Worm (Caenorhabditis elegans) whole organism, L3 larva: ENCODE data around the gene Y24D9B.1.
"Not testable (repeated sequence)": the region's sequence is repeated elsewhere in the genome, so short reads cannot be mapped to it uniquely, and the experiment has no call there.

Experiments
- ZK546.5 ChIP-seq: sonication (generic microtip); optimal IDR thresholded peaks from 2 replicates; lab custom pipeline; 2017; ENCODE audit warnings: missing biosample characterization, missing genetic modification characterization
- aly-2 ChIP-seq: fragments of 150-350 bp; optimal IDR thresholded peaks from 2 replicates; lab custom pipeline; 2014; ENCODE audit warnings: missing biosample characterization, missing genetic modification characterization
- ama-1 ChIP-seq: fragments of 150-350 bp; optimal IDR thresholded peaks from 2 replicates; lab custom pipeline; 2018
- ceh-16 ChIP-seq: sonication (generic microtip); optimal IDR thresholded peaks from 2 replicates; lab custom pipeline; 2017; ENCODE audit warnings: missing biosample characterization, missing genetic modification characterization
- ceh-28 ChIP-seq: fragments of 150-350 bp; optimal IDR thresholded peaks from 2 replicates; lab custom pipeline; 2014; ENCODE audit warnings: missing biosample characterization, missing genetic modification reagents, missing genetic modification characterization
- ceh-82 ChIP-seq: fragments of 150-350 bp; optimal IDR thresholded peaks from 2 replicates; lab custom pipeline; 2014; ENCODE audit warnings: missing biosample characterization, missing genetic modification characterization
- egl-27 ChIP-seq: sonication (generic microtip); optimal IDR thresholded peaks from 4 replicates; lab custom pipeline; 2017; ENCODE audit warnings: missing biosample characterization, missing genetic modification reagents, missing genetic modification characterization
- elt-2 ChIP-seq: sonication (generic microtip); optimal IDR thresholded peaks from 2 replicates; lab custom pipeline; 2016; ENCODE audit warnings: missing genetic modification reagents, mild to moderate bottlenecking, missing genetic modification characterization, missing compliant biosample characterization
- elt-3 ChIP-seq, 3 experiments: fragments of 150-350 bp in 1 of 3; sonication (generic microtip) in 2 of 3; optimal IDR thresholded peaks; 2 replicates in 2 of 3; 4 replicates in 1 of 3; lab custom pipeline; 2014 to 2017; ENCODE audit warnings: missing biosample characterization in 3 of 3, missing genetic modification characterization in 3 of 3
- eor-1 ChIP-seq, 2 experiments: fragments of 150-350 bp; optimal IDR thresholded peaks; 2 replicates each; lab custom pipeline; 2014 to 2018; ENCODE audit warnings: missing biosample characterization in 2 of 2, missing genetic modification characterization in 2 of 2
- fkh-10 ChIP-seq: sonication (generic microtip); optimal IDR thresholded peaks from 2 replicates; lab custom pipeline; 2017; ENCODE audit warnings: missing biosample characterization, missing genetic modification reagents, missing genetic modification characterization
- fkh-2 ChIP-seq: fragments of 150-350 bp; optimal IDR thresholded peaks from 2 replicates; lab custom pipeline; 2014; ENCODE audit warnings: missing biosample characterization, missing genetic modification reagents, missing genetic modification characterization
- hmg-11 ChIP-seq: sonication (generic microtip); optimal IDR thresholded peaks from 2 replicates; lab custom pipeline; 2016; ENCODE audit warnings: missing genetic modification characterization, missing compliant biosample characterization
- lin-15B ChIP-seq: fragments of 150-350 bp; optimal IDR thresholded peaks from 2 replicates; lab custom pipeline; 2014; ENCODE audit warnings: missing biosample characterization, missing genetic modification characterization
- lin-39 ChIP-seq: fragments of 150-350 bp; optimal IDR thresholded peaks from 2 replicates; lab custom pipeline; 2018; ENCODE audit warnings: missing biosample characterization, missing genetic modification reagents, missing genetic modification characterization
- mdl-1 ChIP-seq: fragments of 150-350 bp; optimal IDR thresholded peaks from 2 replicates; lab custom pipeline; 2014; ENCODE audit warnings: missing biosample characterization, missing genetic modification characterization
- mml-1 ChIP-seq: fragments of 150-350 bp; sonication (generic microtip); optimal IDR thresholded peaks from 3 replicates; lab custom pipeline; 2014; ENCODE audit warnings: missing biosample characterization, missing genetic modification characterization
- nfya-1 ChIP-seq: sonication (generic microtip); optimal IDR thresholded peaks from 2 replicates; lab custom pipeline; 2017; ENCODE audit warnings: missing genetic modification characterization, mild to moderate bottlenecking, missing compliant biosample characterization, antibody characterized with exemption, moderate library complexity; ENCODE audit not compliant: insufficient read depth
- nhr-23 ChIP-seq: fragments of 150-350 bp; optimal IDR thresholded peaks from 2 replicates; lab custom pipeline; 2014; ENCODE audit warnings: missing biosample characterization, missing genetic modification reagents, missing genetic modification characterization
- nhr-237 ChIP-seq: fragments of 150-350 bp; optimal IDR thresholded peaks from 2 replicates; lab custom pipeline; 2014; ENCODE audit warnings: missing biosample characterization, missing genetic modification characterization
- nhr-28 ChIP-seq: fragments of 150-350 bp; optimal IDR thresholded peaks from 2 replicates; lab custom pipeline; 2014; ENCODE audit warnings: missing biosample characterization, missing genetic modification characterization
- nhr-67 ChIP-seq: fragments of 150-350 bp; optimal IDR thresholded peaks from 2 replicates; lab custom pipeline; 2014; ENCODE audit warnings: missing biosample characterization, missing genetic modification characterization
- nhr-77 ChIP-seq: fragments of 150-350 bp; optimal IDR thresholded peaks from 2 replicates; lab custom pipeline; 2014; ENCODE audit warnings: missing biosample characterization, missing genetic modification characterization
- pha-4 ChIP-seq: fragments of 150-350 bp; optimal IDR thresholded peaks from 2 replicates; lab custom pipeline; 2014; ENCODE audit warnings: missing biosample characterization, missing genetic modification reagents, missing genetic modification characterization
- pqm-1 ChIP-seq: fragments of 150-350 bp; optimal IDR thresholded peaks from 2 replicates; lab custom pipeline; 2017; ENCODE audit warnings: missing biosample characterization, missing genetic modification characterization, inconsistent platforms
- sea-2 ChIP-seq: fragments of 150-350 bp; sonication (generic microtip); optimal IDR thresholded peaks from 4 replicates; lab custom pipeline; 2014; ENCODE audit warnings: missing biosample characterization, missing genetic modification reagents, missing genetic modification characterization
- skn-1 ChIP-seq: fragments of 150-350 bp; optimal IDR thresholded peaks from 2 replicates; lab custom pipeline; 2014; ENCODE audit warnings: missing biosample characterization, missing genetic modification characterization
- snpc-4 ChIP-seq: fragments of 150-350 bp; optimal IDR thresholded peaks from 2 replicates; lab custom pipeline; 2014; ENCODE audit warnings: missing biosample characterization, missing genetic modification characterization
- tbx-2 ChIP-seq: sonication (generic microtip); optimal IDR thresholded peaks from 2 replicates; lab custom pipeline; 2016; ENCODE audit warnings: mild to moderate bottlenecking, missing genetic modification characterization, missing compliant biosample characterization
- unc-39 ChIP-seq: sonication (generic microtip); optimal IDR thresholded peaks from 4 replicates; lab custom pipeline; 2017; ENCODE audit warnings: missing biosample characterization, missing genetic modification characterization
- unc-62 ChIP-seq: fragments of 150-350 bp; sonication (generic microtip); optimal IDR thresholded peaks from 4 replicates; lab custom pipeline; 2014; ENCODE audit warnings: missing biosample characterization, missing genetic modification reagents, missing genetic modification characterization
- zag-1 ChIP-seq: fragments of 150-350 bp; optimal IDR thresholded peaks from 2 replicates; lab custom pipeline; 2014; ENCODE audit warnings: missing biosample characterization, missing genetic modification characterization
- ztf-11 ChIP-seq: fragments of 150-350 bp; optimal IDR thresholded peaks from 2 replicates; lab custom pipeline; 2014; ENCODE audit warnings: missing biosample characterization, missing genetic modification characterization
- ztf-4 ChIP-seq: fragments of 150-350 bp; optimal IDR thresholded peaks from 2 replicates; lab custom pipeline; 2014; ENCODE audit warnings: missing biosample characterization, missing genetic modification characterization

Gene Y24D9B.1

DNA sequence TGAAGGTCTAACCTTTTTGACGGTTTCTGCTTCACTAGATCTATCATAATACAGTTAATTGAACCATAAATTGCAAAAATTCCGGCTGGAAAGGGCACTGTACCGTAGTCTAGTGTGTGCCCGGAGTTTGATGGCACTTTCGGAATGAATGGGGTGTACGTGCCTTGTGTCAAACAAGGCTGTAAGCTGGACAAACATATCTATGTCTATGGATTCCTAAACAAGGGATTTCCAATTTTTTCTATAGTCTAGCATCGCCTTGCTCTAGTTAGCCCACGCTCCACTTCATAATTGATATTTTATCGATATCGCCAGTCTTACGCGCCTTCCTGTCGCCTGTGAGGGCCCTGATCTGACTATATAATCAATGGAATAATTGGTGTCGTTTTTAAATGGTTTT is 29.4 kb downstream of the Y24D9B.1 start, which contains the start of gene oac-52:
Gene oac-52 (minus strand): TSS at position 101 of the 400 bp plus-strand sequence.
- no peak for TF ChIP-seq unc-62 (GFP tag; lab: Kevin White, UChicago)
- TF ChIP-seq mml-1 (tag; lab: Kevin White, UChicago) = no peak
- no peak for TF ChIP-seq ztf-4 (tag; lab: Kevin White, UChicago)
- TF ChIP-seq nhr-237 (tag; lab: Kevin White, UChicago) = no peak
- TF ChIP-seq, all 47 proteins: peak for 0

DNA sequence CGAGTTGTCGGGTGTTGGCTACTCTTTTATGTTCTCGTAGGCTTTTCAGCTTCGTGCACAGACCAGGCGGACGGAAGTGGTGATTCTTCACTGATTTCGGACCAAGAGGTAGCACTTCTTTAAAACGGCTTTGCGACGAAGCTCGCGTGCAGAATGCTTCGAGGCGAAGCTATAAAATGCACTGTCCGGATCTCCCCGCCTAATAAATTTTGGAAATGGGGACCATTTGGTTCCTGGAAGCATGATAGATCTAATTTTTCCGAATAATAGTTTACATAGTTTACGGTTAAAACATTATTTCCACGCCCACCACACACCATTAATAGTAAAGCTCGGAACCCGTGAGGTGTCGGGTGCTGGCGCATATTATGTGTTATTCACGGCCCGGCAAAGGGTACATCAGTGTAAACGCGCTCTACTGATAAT is 30.4 kb downstream of the Y24D9B.1 start:
- no peak for TF ChIP-seq pqm-1
- no peak for TF ChIP-seq ceh-28 (tag; lab: Kevin White, UChicago)
- peak; percentile 88 for TF ChIP-seq ama-1

DNA sequence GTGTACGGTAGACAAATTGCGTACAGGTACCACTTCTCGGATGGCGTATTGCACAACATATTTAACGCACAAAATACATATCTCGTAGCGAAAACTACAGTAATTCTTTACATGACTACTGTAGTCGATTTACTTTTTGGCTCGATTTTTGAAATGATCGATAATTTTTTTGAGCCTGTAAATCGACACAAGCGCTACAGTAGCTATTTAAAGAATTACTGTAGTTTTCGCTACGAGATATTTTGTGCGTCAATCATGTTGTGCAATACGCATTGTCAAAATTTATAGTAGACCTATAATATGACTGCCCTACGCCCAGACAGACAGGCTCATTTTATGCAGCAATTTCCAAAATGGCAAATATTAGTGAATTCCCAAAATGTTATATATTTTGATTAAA is 31.0 kb downstream of the Y24D9B.1 start, which contains the start of gene W03B1.5:
Gene W03B1.5 (plus strand): TSS at position 301 of the 400 bp plus-strand sequence.
- not testable (repeated sequence) for TF ChIP-seq ceh-82; ZK546.5 (tag; lab: Kevin White, UChicago); nfya-1

DNA sequence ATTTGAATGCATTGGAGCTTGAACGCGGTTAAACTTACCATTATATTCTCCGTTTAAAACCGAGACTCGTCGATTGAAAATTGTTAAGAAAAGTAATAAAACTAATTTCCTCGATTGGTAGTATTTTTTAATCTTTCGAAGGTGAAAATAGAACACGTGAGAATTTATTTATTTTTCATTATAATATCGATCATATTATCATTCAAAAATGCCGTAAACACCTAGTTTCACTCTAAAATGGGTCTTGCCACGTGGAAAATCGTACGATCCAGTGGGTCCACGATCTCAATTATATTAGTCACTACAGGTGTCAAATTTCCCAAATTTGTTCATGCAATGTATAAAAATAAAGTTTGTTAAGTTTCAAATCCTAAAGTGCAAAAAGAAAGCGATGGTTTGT is 39.7 kb downstream of the Y24D9B.1 start, which contains the start of gene W03B1.9:
Gene W03B1.9 (minus strand): TSS at position 101 of the 400 bp plus-strand sequence.
- TF ChIP-seq elt-2 (tag; lab: Kevin White, UChicago) (no peak), elt-3 (tag; optimal IDR thresholded peaks at IDR 0.05; lab: Kevin White, UChicago) (no peak), unc-62 (GFP tag; lab: Kevin White, UChicago) (no peak), mdl-1 (tag; lab: Kevin White, UChicago) (no peak), skn-1 (tag; lab: Kevin White, UChicago) (no peak), ceh-16 (no peak), sea-2 (GFP tag; lab: Kevin White, UChicago) (no peak)
- TF ChIP-seq, all 47 proteins: peak for 0

DNA sequence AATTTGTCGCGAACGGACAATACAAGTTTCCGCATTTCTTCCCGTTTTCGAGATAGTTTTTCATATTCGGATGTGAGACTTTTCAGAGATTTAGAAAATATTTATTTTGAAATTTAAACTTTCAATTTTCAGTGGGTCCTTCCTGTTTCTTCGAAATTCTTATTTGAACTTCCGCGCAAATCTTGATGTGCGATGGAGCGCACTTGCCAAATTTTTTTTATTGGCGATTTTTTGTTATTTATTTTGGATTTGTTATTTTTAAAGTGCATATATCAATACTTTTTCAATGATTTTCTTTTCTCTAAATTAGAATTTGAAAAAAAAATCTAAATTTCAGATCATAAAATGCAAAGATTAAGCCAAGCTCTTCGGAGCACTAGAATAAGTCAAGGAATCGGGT is 40.1 kb downstream of the Y24D9B.1 start, which contains the start of gene sars-2:
Gene sars-2 (plus strand): TSS at position 341 of the 400 bp plus-strand sequence.
- TF ChIP-seq snpc-4 (no peak), sea-2 (GFP tag; lab: Kevin White, UChicago) (no peak), lin-15B (tag; lab: Kevin White, UChicago) (peak; percentile 66), pqm-1 (no peak), hmg-11 (tag; lab: Kevin White, UChicago) (no peak), nhr-28 (tag; lab: Kevin White, UChicago) (no peak), nhr-77 (no peak), fkh-10 (no peak), nhr-67 (no peak), ceh-16 (no peak), ztf-11 (tag; lab: Kevin White, UChicago) (no peak), pha-4 (tag; lab: Kevin White, UChicago) (peak; percentile 76), mdl-1 (tag; lab: Kevin White, UChicago) (no peak), eor-1 (tag; optimal IDR thresholded peaks at IDR 0.05; lab: Kevin White, UChicago) (no peak), nfya-1 (peak; percentile 59), unc-39 (tag; lab: Kevin White, UChicago) (no peak), aly-2 (tag; lab: Kevin White, UChicago) (no peak), elt-2 (tag; lab: Kevin White, UChicago) (no peak), nhr-23 (peak; percentile 7)

DNA sequence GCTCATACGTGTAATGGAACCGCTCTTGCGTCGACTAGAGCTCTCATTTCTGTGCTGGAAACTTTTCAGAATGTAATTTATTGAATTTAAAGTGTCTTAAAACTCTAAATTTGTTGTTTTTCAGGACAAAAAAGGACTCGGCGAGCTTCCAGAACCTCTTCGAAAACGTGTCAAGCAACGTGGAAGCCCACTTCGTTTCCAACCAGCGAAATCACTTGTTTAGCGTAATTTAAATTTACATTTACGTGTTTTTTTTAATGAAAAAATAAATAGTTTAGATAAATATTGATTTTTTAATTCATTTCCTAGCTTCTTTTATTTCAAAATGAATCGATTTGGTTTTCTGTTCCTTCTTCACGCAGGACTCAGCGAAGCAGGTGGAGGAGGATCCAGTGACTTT is 42.5 kb downstream of the Y24D9B.1 start, which contains the start of gene F55F10.3:
Gene F55F10.3 (plus strand): TSS at position 301 of the 400 bp plus-strand sequence.
- TF ChIP-seq fkh-10 (no peak), nhr-67 (no peak), nhr-28 (tag; lab: Kevin White, UChicago) (no peak), elt-3 (tag; optimal IDR thresholded peaks at IDR 0.05; lab: Kevin White, UChicago) (no peak), egl-27 (tag; lab: Kevin White, UChicago) (no peak), lin-39 (tag; lab: Kevin White, UChicago) (no peak), ama-1 (no peak), nhr-237 (tag; lab: Kevin White, UChicago) (no peak), pqm-1 (no peak), ceh-16 (no peak), aly-2 (tag; lab: Kevin White, UChicago) (no peak), fkh-2 (tag; lab: Kevin White, UChicago) (no peak), zag-1 (no peak), tbx-2 (tag; lab: Kevin White, UChicago) (no peak), ceh-82 (no peak)
